Fruit fly (Drosophila melanogaster): ENCODE results near the gene sphinx2.

dm6 chr3L:7423517-7423916 is 17.0 kb downstream of the sphinx2 start, which contains the start of gene CG42458:
- TF ChIP-seq h (optimal IDR thresholded peaks at IDR 0.05), result no peak
- no peak for TF ChIP-seq insv (optimal IDR thresholded peaks at IDR 0.05)

Data from Kc167 (cell line).